Fruit fly (Drosophila melanogaster) S2 (cell line): Measurements from ENCODE around the gene UQCR-6.4L.

Experiments used
- CG8478 ChIP-seq: fragments of >200 bp; optimal IDR thresholded peaks from 2 replicates; lab custom pipeline; 2018
- CTCF ChIP-seq, 2 experiments: fragments of >200 bp; optimal IDR thresholded peaks; 2 replicates each; lab custom pipeline; 2018

DNA sequence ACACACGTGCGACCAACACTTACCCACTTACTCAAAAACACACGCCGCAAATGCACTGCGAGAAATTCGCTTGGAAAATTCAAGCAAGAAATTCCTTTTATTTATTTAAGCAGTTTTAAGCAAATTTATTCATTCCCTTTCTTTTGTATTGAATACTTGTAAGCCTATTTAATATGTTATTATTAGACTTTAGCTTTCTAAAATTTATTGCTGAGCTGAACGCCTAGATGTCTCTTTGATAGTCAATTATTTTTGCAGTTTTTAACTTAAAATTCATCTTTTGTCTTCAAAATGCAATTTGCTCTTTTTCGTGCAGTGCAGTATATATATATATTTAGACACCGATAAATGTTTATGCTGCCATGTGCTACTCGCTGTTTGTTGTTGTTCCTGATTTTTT, 32.6 kb upstream of the UQCR-6.4L start:
- no peak for TF ChIP-seq CTCF (optimal IDR thresholded peaks at IDR 0.05; lab: Kevin White, UChicago)
- no peak for TF ChIP-seq CG8478 (lab: Kevin White, UChicago)
